Worm (Caenorhabditis elegans) whole organism, mixed stage, embryonic: Measurements from ENCODE around the gene chil-18.

Source experiments
- M03D4.4 ChIP-seq: sonication (generic microtip); optimal IDR thresholded peaks from 2 replicates; lab custom pipeline; 2017; ENCODE audit warnings: mild to moderate bottlenecking, missing genetic modification characterization, missing compliant biosample characterization
- bed-3 ChIP-seq: fragments of 200-800 bp; sonication (Bioruptor generic); optimal IDR thresholded peaks from 3 replicates; lab custom pipeline; 2018; ENCODE audit warnings: mild to moderate bottlenecking, missing genetic modification characterization, moderate library complexity, missing compliant biosample characterization
- blmp-1 ChIP-seq: fragments of 150-350 bp; optimal IDR thresholded peaks from 2 replicates; lab custom pipeline; 2014; ENCODE audit warnings: missing biosample characterization, missing genetic modification characterization
- ceh-43 ChIP-seq: fragments of 200-800 bp; sonication (Bioruptor generic); optimal IDR thresholded peaks from 2 replicates; lab custom pipeline; 2018; ENCODE audit warnings: mild to moderate bottlenecking, missing genetic modification characterization, moderate library complexity, missing compliant biosample characterization
- ceh-83 ChIP-seq: fragments of 200-800 bp; sonication (Bioruptor generic); optimal IDR thresholded peaks from 2 replicates; lab custom pipeline; 2018; ENCODE audit warnings: mild to moderate bottlenecking, missing genetic modification characterization, missing compliant biosample characterization
- ces-1 ChIP-seq: fragments of 150-350 bp; optimal IDR thresholded peaks from 2 replicates; lab custom pipeline; 2014; ENCODE audit warnings: missing biosample characterization, missing genetic modification reagents, missing genetic modification characterization
- cnd-1 ChIP-seq: fragments of 200-800 bp; sonication (Bioruptor generic); optimal IDR thresholded peaks from 2 replicates; lab custom pipeline; 2018; ENCODE audit warnings: mild to moderate bottlenecking, missing genetic modification characterization, missing compliant biosample characterization
- drap-1 ChIP-seq: fragments of 200-800 bp; sonication (Bioruptor generic); optimal IDR thresholded peaks from 3 replicates; lab custom pipeline; 2018; ENCODE audit warnings: mild to moderate bottlenecking, missing genetic modification characterization, missing compliant biosample characterization
- elt-1 ChIP-seq: sonication (generic microtip); optimal IDR thresholded peaks from 2 replicates; lab custom pipeline; 2017; ENCODE audit warnings: missing genetic modification characterization, mild to moderate bottlenecking, missing compliant biosample characterization, antibody characterized with exemption, moderate library complexity, borderline replicate concordance; ENCODE audit not compliant: insufficient read depth
- elt-3 ChIP-seq: fragments of 150-350 bp; optimal IDR thresholded peaks from 2 replicates; lab custom pipeline; 2014; ENCODE audit warnings: missing biosample characterization, missing genetic modification characterization
- hlh-1 ChIP-seq: fragments of 150-350 bp; optimal IDR thresholded peaks from 2 replicates; lab custom pipeline; 2014; ENCODE audit warnings: missing biosample characterization, missing genetic modification reagents, missing genetic modification characterization
- lin-13 ChIP-seq: fragments of 150-350 bp; optimal IDR thresholded peaks from 2 replicates; lab custom pipeline; 2014; ENCODE audit warnings: missing biosample characterization, missing genetic modification characterization
- lin-32 ChIP-seq: fragments of 200-800 bp; sonication (Bioruptor generic); optimal IDR thresholded peaks from 2 replicates; lab custom pipeline; 2018; ENCODE audit warnings: mild to moderate bottlenecking, missing genetic modification characterization, missing compliant biosample characterization
- lsy-2 ChIP-seq: fragments of 150-350 bp; optimal IDR thresholded peaks from 2 replicates; lab custom pipeline; 2014; ENCODE audit warnings: missing biosample characterization, missing genetic modification characterization
- mep-1 ChIP-seq: fragments of 150-350 bp; optimal IDR thresholded peaks from 2 replicates; lab custom pipeline; 2017; ENCODE audit warnings: missing biosample characterization, missing genetic modification reagents, missing genetic modification characterization, inconsistent platforms
- nhr-12 ChIP-seq: fragments of 150-350 bp; optimal IDR thresholded peaks from 2 replicates; lab custom pipeline; 2014; ENCODE audit warnings: missing biosample characterization, missing genetic modification characterization
- nhr-237 ChIP-seq: fragments of 150-350 bp; optimal IDR thresholded peaks from 2 replicates; lab custom pipeline; 2014; ENCODE audit warnings: missing biosample characterization, missing genetic modification characterization
- nhr-28 ChIP-seq: fragments of 150-350 bp; optimal IDR thresholded peaks from 2 replicates; lab custom pipeline; 2014; ENCODE audit warnings: missing biosample characterization, missing genetic modification characterization
- pha-4 ChIP-seq: fragments of 150-350 bp; optimal IDR thresholded peaks from 2 replicates; lab custom pipeline; 2018; ENCODE audit warnings: missing biosample characterization, missing genetic modification reagents, missing genetic modification characterization
- snpc-4 ChIP-seq: fragments of 150-350 bp; optimal IDR thresholded peaks from 2 replicates; lab custom pipeline; 2014; ENCODE audit warnings: missing biosample characterization, missing genetic modification characterization
- sptf-1 ChIP-seq: sonication (generic microtip); optimal IDR thresholded peaks from 2 replicates; lab custom pipeline; 2017; ENCODE audit warnings: mild to moderate bottlenecking, missing genetic modification characterization, moderate library complexity, missing compliant biosample characterization
- tbx-8 ChIP-seq: fragments of 200-800 bp; sonication (Bioruptor generic); optimal IDR thresholded peaks from 2 replicates; lab custom pipeline; 2018; ENCODE audit warnings: mild to moderate bottlenecking, missing genetic modification characterization, moderate library complexity, missing compliant biosample characterization
- unc-120 ChIP-seq: sonication (generic microtip); optimal IDR thresholded peaks from 2 replicates; lab custom pipeline; 2017; ENCODE audit warnings: missing genetic modification characterization, missing compliant biosample characterization; ENCODE audit not compliant: poor library complexity, severe bottlenecking
- unc-39 ChIP-seq: fragments of 150-350 bp; optimal IDR thresholded peaks from 2 replicates; lab custom pipeline; 2014; ENCODE audit warnings: missing biosample characterization, missing genetic modification characterization
- unc-62 ChIP-seq: fragments of 150-350 bp; optimal IDR thresholded peaks from 2 replicates; lab custom pipeline; 2014; ENCODE audit warnings: missing biosample characterization, missing genetic modification reagents, missing genetic modification characterization
- zip-8 ChIP-seq: fragments of 150-350 bp; optimal IDR thresholded peaks from 2 replicates; lab custom pipeline; 2014; ENCODE audit warnings: missing biosample characterization, missing genetic modification characterization

The chil-18 gene

ce11 chrII:9480006-9480405 lies 31.9 kb downstream of the chil-18 start, which contains the start of gene T19H5.7:
T19H5.7 (minus strand) TSS chrII:9480106.
- TF ChIP-seq lin-32 (GFP tag; lab: Kevin White, UChicago): no peak
- no peak for TF ChIP-seq nhr-12
- TF ChIP-seq sptf-1: no peak
- no peak for TF ChIP-seq zip-8
- TF ChIP-seq drap-1 (GFP tag; lab: Kevin White, UChicago): no peak
- no peak for TF ChIP-seq lin-13 (tag; lab: Kevin White, UChicago)
- no peak for TF ChIP-seq elt-3 (tag; lab: Kevin White, UChicago)
- TF ChIP-seq pha-4: no peak
- TF ChIP-seq nhr-237 (tag; lab: Kevin White, UChicago): no peak
- no peak for TF ChIP-seq cnd-1 (tag; lab: Kevin White, UChicago)
- TF ChIP-seq nhr-28 (tag; lab: Kevin White, UChicago): no peak
- TF ChIP-seq ceh-83 (GFP tag; lab: Kevin White, UChicago): no peak
- no peak for TF ChIP-seq unc-120 (tag; lab: Kevin White, UChicago)
- TF ChIP-seq lsy-2 (tag; lab: Kevin White, UChicago): no peak
- TF ChIP-seq unc-62 (GFP tag; lab: Kevin White, UChicago): no peak
- no peak for TF ChIP-seq ces-1 (GFP tag; lab: Kevin White, UChicago)
- no peak for TF ChIP-seq tbx-8
- no peak for TF ChIP-seq blmp-1 (tag; lab: Kevin White, UChicago)
- no peak for TF ChIP-seq snpc-4 (tag; lab: Kevin White, UChicago)
- no peak for TF ChIP-seq elt-1 (tag; lab: Kevin White, UChicago)

ce11 chrII:9481427-9481826 lies 33.4 kb downstream of the chil-18 start:
- TF ChIP-seq drap-1 (GFP tag; lab: Kevin White, UChicago) (no peak), nhr-237 (tag; lab: Kevin White, UChicago) (no peak), bed-3 (no peak), mep-1 (tag; lab: Kevin White, UChicago) (no peak), cnd-1 (tag; lab: Kevin White, UChicago) (no peak), sptf-1 (no peak), snpc-4 (tag; lab: Kevin White, UChicago) (no peak), ceh-43 (no peak), nhr-28 (tag; lab: Kevin White, UChicago) (no peak), elt-1 (tag; lab: Kevin White, UChicago) (no peak), M03D4.4 (tag; lab: Kevin White, UChicago) (no peak), lin-32 (GFP tag; lab: Kevin White, UChicago) (no peak), hlh-1 (tag; lab: Kevin White, UChicago) (no peak), ces-1 (GFP tag; lab: Kevin White, UChicago) (no peak)

- no peak for TF ChIP-seq nhr-12
Measured at ce11 chrII:9482529-9482928, 34.5 kb downstream of the chil-18 start.

ce11 chrII:9483342-9483741 lies 35.3 kb downstream of the chil-18 start:
- TF ChIP-seq ceh-83 (GFP tag; lab: Kevin White, UChicago): no peak
- TF ChIP-seq unc-120 (tag; lab: Kevin White, UChicago): no peak
- no peak for TF ChIP-seq bed-3
- TF ChIP-seq elt-1 (tag; lab: Kevin White, UChicago): no peak
- TF ChIP-seq lin-32 (GFP tag; lab: Kevin White, UChicago): no peak
- no peak for TF ChIP-seq mep-1 (tag; lab: Kevin White, UChicago)
- no peak for TF ChIP-seq elt-3 (tag; lab: Kevin White, UChicago)
- TF ChIP-seq nhr-12: no peak
- TF ChIP-seq sptf-1: no peak
- TF ChIP-seq pha-4: no peak
- no peak for TF ChIP-seq drap-1 (GFP tag; lab: Kevin White, UChicago)
- no peak for TF ChIP-seq tbx-8
- TF ChIP-seq unc-39 (tag; lab: Kevin White, UChicago): no peak

- TF ChIP-seq bed-3 (no peak), ces-1 (GFP tag; lab: Kevin White, UChicago) (no peak)
Measured at ce11 chrII:9485081-9485730, 37.1 kb downstream of the chil-18 start.

- TF ChIP-seq unc-62 (GFP tag; lab: Kevin White, UChicago) (no peak), lsy-2 (tag; lab: Kevin White, UChicago) (no peak)
Measured at ce11 chrII:9487337-9487950, 39.4 kb downstream of the chil-18 start, which contains the start of gene T19H5.4. T19H5.4 (minus strand) TSS chrII:9487387.
